Worm (Caenorhabditis elegans) whole organism, young adult: ENCODE measurements around the gene Y41G9A.5.

Experiments used
- B0035.1 ChIP-seq: sonication (generic microtip); optimal IDR thresholded peaks from 2 replicates; lab custom pipeline; 2016; ENCODE audit warnings: missing genetic modification characterization, mild to moderate bottlenecking, missing compliant biosample characterization, missing genotype, missing genetic modification reagents
- B0336.3 ChIP-seq: fragments of 200-800 bp; sonication (Bioruptor generic); IDR thresholded peaks from 2 replicates; pipeline ENCODE4 v1.3.6; 2022; ENCODE audit warnings: missing genetic modification characterization, missing compliant biosample characterization
- F39B2.1 ChIP-seq: fragments of 200-800 bp; sonication (Bioruptor generic); IDR thresholded peaks from 2 replicates; pipeline ENCODE4 v1.3.6; 2022; ENCODE audit warnings: missing genetic modification reagents, missing genetic modification characterization, missing compliant biosample characterization
- F52B5.7 ChIP-seq: sonication (generic microtip); optimal IDR thresholded peaks from 2 replicates; lab custom pipeline; 2016; ENCODE audit warnings: mild to moderate bottlenecking, missing genetic modification characterization, missing compliant biosample characterization
- F55B11.4 ChIP-seq: sonication (generic microtip); optimal IDR thresholded peaks from 2 replicates; lab custom pipeline; 2016; ENCODE audit warnings: missing compliant biosample characterization, missing genetic modification characterization, borderline replicate concordance; ENCODE audit not compliant: insufficient read depth
- T26A5.8 ChIP-seq: sonication (generic microtip); optimal IDR thresholded peaks from 2 replicates; lab custom pipeline; 2016; ENCODE audit warnings: missing genetic modification characterization, missing compliant biosample characterization
- Y53G8AR.9 ChIP-seq: fragments of 200-800 bp; sonication (Bioruptor generic); conservative IDR thresholded peaks from 2 replicates; pipeline ENCODE4 v1.3.6; 2022; ENCODE audit warnings: missing genetic modification reagents, missing genetic modification characterization, missing compliant biosample characterization
- akir-1 ChIP-seq: fragments of 200-800 bp; sonication (Bioruptor generic); optimal IDR thresholded peaks from 2 replicates; lab custom pipeline; 2018; ENCODE audit warnings: mild to moderate bottlenecking, missing genetic modification characterization, moderate library complexity, missing compliant biosample characterization
- ama-1 ChIP-seq, 3 experiments: fragments of 150-350 bp in 1 of 3; sonication (generic microtip) in 2 of 3; optimal IDR thresholded peaks; 2 replicates each; lab custom pipeline; 2014 to 2018; ENCODE audit warnings: missing biosample characterization in 2 of 3, missing genetic modification characterization in 2 of 3, missing genetic modification reagents in 2 of 3
- athp-1 ChIP-seq: sonication (generic microtip); optimal IDR thresholded peaks from 2 replicates; lab custom pipeline; 2017; ENCODE audit warnings: mild to moderate bottlenecking, missing genetic modification characterization, missing compliant biosample characterization
- attf-3 ChIP-seq: fragments of 200-800 bp; sonication (Bioruptor generic); conservative IDR thresholded peaks from 2 replicates; pipeline ENCODE4 v1.3.6; 2022; ENCODE audit warnings: missing genetic modification reagents, missing genetic modification characterization, missing compliant biosample characterization
- attf-5 ChIP-seq: fragments of 200-800 bp; sonication (Bioruptor generic); optimal IDR thresholded peaks from 2 replicates; lab custom pipeline; 2018; ENCODE audit warnings: mild to moderate bottlenecking, missing genetic modification characterization, missing compliant biosample characterization
- cebp-1 ChIP-seq, 2 experiments: fragments of 200-800 bp in 1 of 2; sonication (Bioruptor generic) in 1 of 2; sonication (generic microtip) in 1 of 2; IDR thresholded peaks in 1 of 2; optimal IDR thresholded peaks in 1 of 2; 2 replicates each; pipeline versions ENCODE4 v1.3.6 to Lab custom; 2017 to 2022; ENCODE audit warnings: missing compliant biosample characterization in 2 of 2, missing genetic modification characterization in 2 of 2, mild to moderate bottlenecking in 1 of 2, missing genetic modification reagents in 1 of 2, moderate library complexity in 1 of 2
- cebp-2 ChIP-seq: fragments of 200-800 bp; sonication (Bioruptor generic); IDR thresholded peaks from 2 replicates; pipeline ENCODE4 v1.3.6; 2022; ENCODE audit warnings: missing genetic modification characterization, missing compliant biosample characterization
- ceh-27 ChIP-seq: fragments of 200-800 bp; sonication (Bioruptor generic); optimal IDR thresholded peaks from 2 replicates; lab custom pipeline; 2018; ENCODE audit warnings: mild to moderate bottlenecking, missing genetic modification characterization, moderate library complexity, missing compliant biosample characterization
- ceh-40 ChIP-seq: fragments of 200-800 bp; sonication (Bioruptor generic); IDR thresholded peaks from 2 replicates; pipeline ENCODE4 v1.3.6; 2022; ENCODE audit warnings: missing genetic modification characterization, missing compliant biosample characterization
- ceh-79 ChIP-seq: sonication (generic microtip); optimal IDR thresholded peaks from 2 replicates; lab custom pipeline; 2017; ENCODE audit warnings: mild to moderate bottlenecking, missing genetic modification characterization, missing compliant biosample characterization
- ceh-91 ChIP-seq: fragments of 200-800 bp; sonication (Bioruptor generic); IDR thresholded peaks from 2 replicates; pipeline ENCODE4 v1.3.6; 2022; ENCODE audit warnings: missing genetic modification reagents, missing genetic modification characterization, missing compliant biosample characterization
- die-1 ChIP-seq: sonication (generic microtip); optimal IDR thresholded peaks from 2 replicates; lab custom pipeline; 2016; ENCODE audit warnings: missing genotype, mild to moderate bottlenecking, missing genetic modification characterization, missing compliant biosample characterization
- efl-1 ChIP-seq: fragments of 150-350 bp; optimal IDR thresholded peaks from 2 replicates; lab custom pipeline; 2014; ENCODE audit warnings: missing biosample characterization, missing genetic modification reagents, missing genetic modification characterization
- egl-18 ChIP-seq: fragments of 200-800 bp; sonication (Bioruptor generic); IDR thresholded peaks from 2 replicates; pipeline ENCODE4 v1.3.6; 2022; ENCODE audit warnings: missing genetic modification reagents, missing genetic modification characterization, missing compliant biosample characterization
- egrh-3 ChIP-seq: fragments of 200-800 bp; sonication (Bioruptor generic); IDR thresholded peaks from 2 replicates; pipeline ENCODE4 v1.3.6; 2022; ENCODE audit warnings: missing genetic modification reagents, missing genetic modification characterization, missing compliant biosample characterization
- fkh-3 ChIP-seq: sonication (generic microtip); optimal IDR thresholded peaks from 2 replicates; lab custom pipeline; 2016; ENCODE audit warnings: mild to moderate bottlenecking, missing genetic modification characterization, missing compliant biosample characterization
- hmg-1.2 ChIP-seq: fragments of 200-800 bp; sonication (Bioruptor generic); IDR thresholded peaks from 2 replicates; pipeline ENCODE4 v1.3.6; 2022; ENCODE audit warnings: missing genetic modification reagents, missing genetic modification characterization, missing compliant biosample characterization
- hsf-1 ChIP-seq: fragments of 200-800 bp; sonication (Bioruptor generic); IDR thresholded peaks from 2 replicates; pipeline ENCODE4 v1.3.6; 2022; ENCODE audit warnings: missing genetic modification reagents, missing genetic modification characterization, missing compliant biosample characterization
- lag-1 ChIP-seq: fragments of 200-800 bp; sonication (Bioruptor generic); IDR thresholded peaks from 2 replicates; pipeline ENCODE4 v1.3.6; 2022; ENCODE audit warnings: missing genetic modification reagents, missing genetic modification characterization, missing compliant biosample characterization
- lin-26 ChIP-seq: fragments of 200-800 bp; sonication (Bioruptor generic); IDR thresholded peaks from 2 replicates; pipeline ENCODE4 v1.3.6; 2022; ENCODE audit warnings: missing genetic modification reagents, missing genetic modification characterization, missing compliant biosample characterization
- lin-35 ChIP-seq, 3 experiments: fragments of 150-350 bp in 2 of 3; sonication (generic microtip) in 1 of 3; optimal IDR thresholded peaks; 2 replicates each; lab custom pipeline; 2014 to 2018; ENCODE audit warnings: missing biosample characterization in 3 of 3, missing genetic modification characterization in 3 of 3, missing genetic modification reagents in 3 of 3
- lin-54 ChIP-seq: fragments of 200-800 bp; sonication (Bioruptor generic); optimal IDR thresholded peaks from 2 replicates; lab custom pipeline; 2018; ENCODE audit warnings: mild to moderate bottlenecking, missing genetic modification characterization, missing compliant biosample characterization
- lsl-1 ChIP-seq: fragments of 200-800 bp; sonication (Bioruptor generic); optimal IDR thresholded peaks from 2 replicates; lab custom pipeline; 2018; ENCODE audit warnings: mild to moderate bottlenecking, missing genetic modification characterization, moderate library complexity, missing compliant biosample characterization
- madf-8 ChIP-seq: fragments of 200-800 bp; sonication (Bioruptor generic); conservative IDR thresholded peaks from 2 replicates; pipeline ENCODE4 v1.3.6; 2022; ENCODE audit warnings: missing genetic modification reagents, missing genetic modification characterization, missing compliant biosample characterization
- mcd-1 ChIP-seq: fragments of 200-800 bp; sonication (Bioruptor generic); IDR thresholded peaks from 2 replicates; pipeline ENCODE4 v1.3.6; 2022; ENCODE audit warnings: missing genetic modification reagents, missing genetic modification characterization, missing compliant biosample characterization
- mel-28 ChIP-seq: sonication (generic microtip); optimal IDR thresholded peaks from 2 replicates; lab custom pipeline; 2016; ENCODE audit warnings: borderline replicate concordance, mild to moderate bottlenecking, missing genetic modification characterization, missing compliant biosample characterization
- nfya-1 ChIP-seq: sonication (generic microtip); optimal IDR thresholded peaks from 2 replicates; lab custom pipeline; 2017; ENCODE audit warnings: antibody characterized with exemption, missing compliant biosample characterization, missing genetic modification characterization, borderline replicate concordance; ENCODE audit not compliant: insufficient read depth
- nfyb-1 ChIP-seq: fragments of 200-800 bp; sonication (Bioruptor generic); IDR thresholded peaks from 2 replicates; pipeline ENCODE4 v1.3.6; 2022; ENCODE audit warnings: missing genetic modification reagents, missing genetic modification characterization, missing compliant biosample characterization
- nhr-120 ChIP-seq: fragments of 200-800 bp; sonication (Bioruptor generic); IDR thresholded peaks from 2 replicates; pipeline ENCODE4 v1.3.6; 2022; ENCODE audit warnings: missing genetic modification characterization, missing compliant biosample characterization
- pbrm-1 ChIP-seq: fragments of 200-800 bp; sonication (Bioruptor generic); IDR thresholded peaks from 2 replicates; pipeline ENCODE4 v1.3.6; 2022; ENCODE audit warnings: missing genetic modification reagents, missing genetic modification characterization, missing compliant biosample characterization
- repo-1 ChIP-seq: sonication (generic microtip); optimal IDR thresholded peaks from 2 replicates; lab custom pipeline; 2017; ENCODE audit warnings: mild to moderate bottlenecking, missing genetic modification characterization, missing compliant biosample characterization
- sea-2 ChIP-seq: fragments of 200-800 bp; sonication (Bioruptor generic); IDR thresholded peaks from 2 replicates; pipeline ENCODE4 v1.3.6; 2022; ENCODE audit warnings: missing genetic modification characterization, missing compliant biosample characterization
- tbx-9 ChIP-seq: sonication (generic microtip); optimal IDR thresholded peaks from 2 replicates; lab custom pipeline; 2016; ENCODE audit warnings: borderline replicate concordance, missing genetic modification characterization, inconsistent platforms, missing compliant biosample characterization
- tlf-1 ChIP-seq: fragments of 200-800 bp; sonication (Bioruptor generic); optimal IDR thresholded peaks from 2 replicates; lab custom pipeline; 2018; ENCODE audit warnings: mild to moderate bottlenecking, missing genetic modification characterization, missing compliant biosample characterization
- unc-62 ChIP-seq: fragments of 150-350 bp; optimal IDR thresholded peaks from 2 replicates; lab custom pipeline; 2014; ENCODE audit warnings: missing biosample characterization, missing genetic modification reagents, missing genetic modification characterization
- ztf-22 ChIP-seq: fragments of 200-800 bp; sonication (Bioruptor generic); optimal IDR thresholded peaks from 2 replicates; lab custom pipeline; 2018; ENCODE audit warnings: mild to moderate bottlenecking, missing genetic modification characterization, moderate library complexity, missing compliant biosample characterization
- ztf-26 ChIP-seq: sonication (generic microtip); optimal IDR thresholded peaks from 2 replicates; lab custom pipeline; 2017; ENCODE audit warnings: missing genetic modification characterization, missing compliant biosample characterization
- ztf-28 ChIP-seq: fragments of 200-800 bp; sonication (Bioruptor generic); IDR thresholded peaks from 2 replicates; pipeline ENCODE4 v1.3.6; 2022; ENCODE audit warnings: missing genetic modification reagents, missing genetic modification characterization, missing compliant biosample characterization

Y41G9A.5 gene

ce11 chrX:2996318-2996717, 49.9 kb downstream of the Y41G9A.5 start:
- TF ChIP-seq ztf-26 (tag; lab: Kevin White, UChicago), result no peak
- TF ChIP-seq lin-26 (GFP tag; lab: Robert Waterston, UW), result no peak
- TF ChIP-seq B0336.3 (GFP tag; lab: Robert Waterston, UW), result no peak
- no peak for TF ChIP-seq attf-5 (GFP tag; lab: Kevin White, UChicago)
- no peak for TF ChIP-seq mel-28 (tag; lab: Kevin White, UChicago)
- no peak for TF ChIP-seq efl-1 (GFP tag; lab: Kevin White, UChicago)
- TF ChIP-seq B0035.1, result no peak
- TF ChIP-seq attf-3 (GFP tag; lab: Robert Waterston, UW), result no peak
- no peak for TF ChIP-seq ceh-91 (GFP tag; lab: Robert Waterston, UW)
- TF ChIP-seq die-1, result no peak
- TF ChIP-seq hsf-1 (GFP tag; lab: Robert Waterston, UW), result no peak
- TF ChIP-seq ztf-22 (GFP tag; lab: Kevin White, UChicago), result no peak

- TF ChIP-seq unc-62 (GFP tag; lab: Kevin White, UChicago) (no peak), cebp-2 (peak; percentile 98), lin-35 (GFP tag; optimal IDR thresholded peaks at IDR 0.05; lab: Kevin White, UChicago) (peak in 2 of 3 experiments; percentile 89 to 98), nfya-1 (tag; lab: Kevin White, UChicago) (no peak), nhr-120 (GFP tag; lab: Robert Waterston, UW) (no peak), F55B11.4 (tag; lab: Kevin White, UChicago) (no peak), lag-1 (GFP tag; lab: Robert Waterston, UW) (0 out of 2 replicates have a peak, but pooled peaks have one; percentile 82), ztf-26 (tag; lab: Kevin White, UChicago) (peak; percentile 99), akir-1 (GFP tag; lab: Kevin White, UChicago) (peak; percentile 68), F39B2.1 (GFP tag; lab: Robert Waterston, UW) (no peak), tlf-1 (GFP tag; lab: Kevin White, UChicago) (peak; percentile 99), hmg-1.2 (peak; percentile 86), fkh-3 (tag; lab: Kevin White, UChicago) (no peak), B0336.3 (GFP tag; lab: Robert Waterston, UW) (peak; percentile 99), cebp-1 (GFP tag; IDR thresholded peaks at IDR 0.05; lab: Robert Waterston, UW) (peak; percentile 64; the same call in 1 of the 2 replicates), cebp-1 (tag; optimal IDR thresholded peaks at IDR 0.05; lab: Kevin White, UChicago) (peak; percentile 97), Y53G8AR.9 (GFP tag; lab: Robert Waterston, UW) (peak; percentile 97), tbx-9 (tag; lab: Kevin White, UChicago) (no peak), repo-1 (tag; lab: Kevin White, UChicago) (peak; percentile 99), ceh-40 (peak; percentile 58; the same call in 1 of the 2 replicates), egl-18 (GFP tag; lab: Robert Waterston, UW) (peak; percentile 97), attf-5 (GFP tag; lab: Kevin White, UChicago) (peak; percentile 35), egrh-3 (GFP tag; lab: Robert Waterston, UW) (peak; percentile 25; the same call in 1 of the 2 replicates), lsl-1 (GFP tag; lab: Kevin White, UChicago) (no peak), ama-1 (optimal IDR thresholded peaks at IDR 0.05; lab: Kevin White, UChicago) (no peak), ama-1 (GFP tag; optimal IDR thresholded peaks at IDR 0.05; lab: Kevin White, UChicago) (peak in 1 of 2 experiments; percentile 41), T26A5.8 (tag; lab: Kevin White, UChicago) (no peak), F52B5.7 (tag; lab: Kevin White, UChicago) (peak; percentile 82), ztf-28 (GFP tag; lab: Robert Waterston, UW) (no peak), B0035.1 (peak; percentile 95), nfyb-1 (GFP tag; lab: Robert Waterston, UW) (peak; percentile 97), pbrm-1 (GFP tag; lab: Robert Waterston, UW) (peak; percentile 89), lin-54 (peak; percentile 92), hsf-1 (GFP tag; lab: Robert Waterston, UW) (no peak), ceh-79 (tag; lab: Kevin White, UChicago) (peak; percentile 87), mel-28 (tag; lab: Kevin White, UChicago) (peak; percentile 60), ceh-27 (GFP tag; lab: Kevin White, UChicago) (peak; percentile 97), athp-1 (tag; lab: Kevin White, UChicago) (no peak), madf-8 (GFP tag; lab: Robert Waterston, UW) (no peak; the same call in 1 of the 2 replicates), mcd-1 (peak; percentile 85), sea-2 (GFP tag; lab: Robert Waterston, UW) (peak; percentile 85)
Observed at ce11 chrX:2996976-2997399, 50.5 kb downstream of the Y41G9A.5 start.
